Worm (Caenorhabditis elegans) whole organism, L1 larva: ENCODE measurements around the gene lbp-4.

Experiments
- ces-1 ChIP-seq: fragments of 150-350 bp; optimal IDR thresholded peaks from 2 replicates; lab custom pipeline; 2014; ENCODE audit warnings: missing biosample characterization, missing genetic modification reagents, missing genetic modification characterization
- mdl-1 ChIP-seq, 2 experiments: fragments of 150-350 bp; optimal IDR thresholded peaks; 2 replicates each; lab custom pipeline; 2014 to 2017; ENCODE audit warnings: missing biosample characterization in 2 of 2, missing genetic modification characterization in 2 of 2, inconsistent platforms in 1 of 2
- nhr-11 ChIP-seq: fragments of 150-350 bp; optimal IDR thresholded peaks from 2 replicates; lab custom pipeline; 2014; ENCODE audit warnings: missing biosample characterization, missing genetic modification characterization
- nhr-237 ChIP-seq: fragments of 150-350 bp; optimal IDR thresholded peaks from 2 replicates; lab custom pipeline; 2014; ENCODE audit warnings: missing biosample characterization, missing genetic modification characterization
- nhr-71 ChIP-seq: sonication (generic microtip); optimal IDR thresholded peaks from 2 replicates; lab custom pipeline; 2016; ENCODE audit warnings: mild to moderate bottlenecking, missing genetic modification characterization, moderate library complexity, missing compliant biosample characterization
- unc-62 ChIP-seq: fragments of 150-350 bp; optimal IDR thresholded peaks from 2 replicates; lab custom pipeline; 2014; ENCODE audit warnings: missing biosample characterization, missing genetic modification reagents, missing genetic modification characterization
- ztf-4 ChIP-seq: fragments of 150-350 bp; optimal IDR thresholded peaks from 2 replicates; lab custom pipeline; 2014; ENCODE audit warnings: missing biosample characterization, missing genetic modification characterization

DNA sequence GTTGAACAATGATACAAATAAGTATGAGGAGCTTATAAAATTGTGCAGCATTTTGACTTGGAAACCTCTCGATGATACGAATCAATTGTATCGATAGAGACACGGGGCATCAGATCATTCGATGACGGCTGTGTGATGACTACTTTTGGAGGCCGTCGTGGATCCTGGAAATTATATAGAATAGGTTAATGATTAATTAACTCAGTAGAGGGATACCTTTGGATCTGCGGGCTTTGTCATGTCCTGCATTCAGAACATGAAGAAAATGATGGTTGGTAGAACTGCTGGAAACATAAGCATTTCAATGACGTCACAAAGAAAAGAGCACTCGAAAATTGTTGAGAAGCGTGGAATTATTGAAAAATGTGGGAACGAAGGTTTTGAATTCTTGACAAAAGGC lies 5.8 kb upstream of the lbp-4 start, which contains the start of gene ZK742.6:
- TF ChIP-seq ces-1 (no peak), nhr-71 (tag; lab: Kevin White, UChicago) (no peak), mdl-1 (tag; optimal IDR thresholded peaks at IDR 0.05; lab: Kevin White, UChicago) (no peak), ztf-4 (tag; lab: Kevin White, UChicago) (no peak), unc-62 (GFP tag; lab: Kevin White, UChicago) (no peak), nhr-11 (tag; lab: Kevin White, UChicago) (no peak), nhr-237 (tag; lab: Kevin White, UChicago) (no peak)
